Worm (Caenorhabditis elegans) whole organism, young adult: ENCODE results near the gene ada-2.

Experiments
- F23B12.7 ChIP-seq: sonication (generic microtip); optimal IDR thresholded peaks from 2 replicates; lab custom pipeline; 2017; ENCODE audit warnings: missing genetic modification characterization, mild to moderate bottlenecking, missing compliant biosample characterization, antibody characterized with exemption, moderate library complexity; ENCODE audit not compliant: insufficient read depth
- ama-1 ChIP-seq, 3 experiments: fragments of 150-350 bp in 1 of 3; sonication (generic microtip) in 2 of 3; optimal IDR thresholded peaks; 2 replicates each; lab custom pipeline; 2014 to 2018; ENCODE audit warnings: missing biosample characterization in 2 of 3, missing genetic modification characterization in 2 of 3, missing genetic modification reagents in 2 of 3
- mcd-1 ChIP-seq: fragments of 200-800 bp; sonication (Bioruptor generic); IDR thresholded peaks from 2 replicates; pipeline ENCODE4 v1.3.6; 2022; ENCODE audit warnings: missing genetic modification reagents, missing genetic modification characterization, missing compliant biosample characterization
- pha-4 ChIP-seq: fragments of 150-350 bp; sonication (generic microtip); optimal IDR thresholded peaks from 2 replicates; lab custom pipeline; 2014; ENCODE audit warnings: missing biosample characterization, missing genetic modification reagents, missing genetic modification characterization
- ztf-6 ChIP-seq: fragments of 200-800 bp; sonication (Bioruptor generic); IDR thresholded peaks from 2 replicates; pipeline ENCODE4 v1.3.6; 2022; ENCODE audit warnings: missing genetic modification reagents, missing genetic modification characterization, missing compliant biosample characterization

- TF ChIP-seq ztf-6 (GFP tag; lab: Robert Waterston, UW) (no peak), pha-4 (no peak), F23B12.7 (tag; lab: Kevin White, UChicago) (no peak), ama-1 (optimal IDR thresholded peaks at IDR 0.05; lab: Kevin White, UChicago) (no peak), ama-1 (GFP tag; optimal IDR thresholded peaks at IDR 0.05; lab: Kevin White, UChicago) (no peak), mcd-1 (no peak)
Observed at ce11 chrII:7273517-7273916, 21.5 kb downstream of the ada-2 start.
